Worm (Caenorhabditis elegans) whole organism, L3 larva: ENCODE results near the gene dnj-26.

Experiments
- ama-1 ChIP-seq: fragments of 150-350 bp; optimal IDR thresholded peaks from 2 replicates; lab custom pipeline; 2018
- ceh-28 ChIP-seq: fragments of 150-350 bp; optimal IDR thresholded peaks from 2 replicates; lab custom pipeline; 2014; ENCODE audit warnings: missing biosample characterization, missing genetic modification reagents, missing genetic modification characterization
- nhr-12 ChIP-seq: fragments of 150-350 bp; optimal IDR thresholded peaks from 2 replicates; lab custom pipeline; 2014; ENCODE audit warnings: missing biosample characterization, missing genetic modification characterization
- nhr-76 ChIP-seq: fragments of 150-350 bp; sonication (generic microtip); optimal IDR thresholded peaks from 5 replicates; lab custom pipeline; 2014; ENCODE audit warnings: missing biosample characterization, missing genetic modification characterization

DNA sequence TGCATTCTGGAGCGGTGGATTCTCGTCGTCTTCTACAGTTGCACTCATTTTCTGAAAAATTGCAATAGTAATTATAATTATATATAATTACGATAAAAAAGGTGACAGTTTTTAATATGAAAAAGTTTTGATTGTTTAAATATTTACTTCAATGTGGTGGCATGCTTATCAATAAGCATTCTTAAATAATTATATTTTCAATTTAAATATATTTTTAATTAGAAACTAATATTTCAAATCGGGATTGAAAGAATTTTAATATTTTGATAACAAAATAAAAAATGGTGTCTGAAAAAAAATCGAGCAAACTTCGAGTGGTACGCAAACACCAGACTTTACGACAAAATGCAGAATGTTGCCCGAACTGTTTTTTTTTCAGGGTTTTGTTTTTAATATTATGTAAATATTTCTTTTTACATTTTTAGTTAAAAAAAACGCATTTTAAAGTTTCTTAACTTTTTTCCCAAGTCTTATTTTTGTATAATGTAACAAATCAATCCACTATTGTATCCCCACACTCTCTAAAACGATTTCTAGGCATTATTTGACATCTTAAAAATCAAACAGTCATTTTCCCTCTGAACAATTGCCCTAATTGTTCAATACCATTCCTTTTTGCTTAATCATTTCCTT is 29.8 kb upstream of the dnj-26 start, which contains the start of the genes C42C1.12 and C42C1.19:
- TF ChIP-seq ceh-28 (tag; lab: Kevin White, UChicago) (no peak), ama-1 (lab: Kevin White, UChicago) (no peak), nhr-12 (no peak), nhr-76 (tag; lab: Kevin White, UChicago) (no peak)
